Worm (Caenorhabditis elegans): ENCODE results near the gene gex-5.

The gex-5 gene

ce11 chrIII:4817240-4817639 lies 35.5 kb upstream of the gex-5 start, which contains the start of gene F26A1.4 (continued):
- TF ChIP-seq sox-4 (tag; optimal IDR thresholded peaks at IDR 0.05) (no peak), ceh-45 (GFP tag; IDR thresholded peaks at IDR 0.05) (no peak)

- no peak for TF ChIP-seq unc-3 (GFP tag; conservative IDR thresholded peaks at IDR 0.05)
- no peak for TF ChIP-seq unc-3 (tag; optimal IDR thresholded peaks at IDR 0.05)
- TF ChIP-seq fkh-10 (GFP tag; optimal IDR thresholded peaks at IDR 0.05): no peak
These were observed 32.9 kb upstream of the gex-5 start, which contains the start of gene arl-6 for ce11 chrIII:4814730-4815129. TSS of gene arl-6 (minus strand) at chrIII:4814830.

- TF ChIP-seq unc-86 (tag; optimal IDR thresholded peaks at IDR 0.05) (no peak), fkh-10 (GFP tag; optimal IDR thresholded peaks at IDR 0.05) (no peak), nfya-1 (tag; optimal IDR thresholded peaks at IDR 0.05) (no peak), syd-9 (tag; optimal IDR thresholded peaks at IDR 0.05) (no peak), pax-1 (tag; optimal IDR thresholded peaks at IDR 0.05) (no peak), hlh-13 (GFP tag; optimal IDR thresholded peaks at IDR 0.05) (no peak), lin-11 (tag; optimal IDR thresholded peaks at IDR 0.05) (no peak), nhr-11 (tag; optimal IDR thresholded peaks at IDR 0.05) (no peak), madf-2 (tag; optimal IDR thresholded peaks at IDR 0.05) (no peak), eyg-1 (tag; optimal IDR thresholded peaks at IDR 0.05) (no peak), ceh-24 (tag; optimal IDR thresholded peaks at IDR 0.05) (no peak)
These were observed 29.4 kb upstream of the gex-5 start, which contains the start of gene C38D4.7 for ce11 chrIII:4811195-4811594. TSS of gene C38D4.7 (minus strand) at chrIII:4811295.

ce11 chrIII:4809526-4810153 lies 27.9 kb upstream of the gex-5 start, which contains the start of gene pal-1:
TSS of gene pal-1 (minus strand) at chrIII:4809576.
- TF ChIP-seq ceh-9 (tag; optimal IDR thresholded peaks at IDR 0.05): no peak
- TF ChIP-seq dve-1 (tag; optimal IDR thresholded peaks at IDR 0.05): no peak
- TF ChIP-seq ahr-1 (tag; optimal IDR thresholded peaks at IDR 0.05): no peak
- no peak for TF ChIP-seq ceh-6 (GFP tag; optimal IDR thresholded peaks at IDR 0.05)
- TF ChIP-seq hlh-15 (tag; optimal IDR thresholded peaks at IDR 0.05): no peak
- no peak for TF ChIP-seq ceh-14 (tag; optimal IDR thresholded peaks at IDR 0.05)
- no peak for TF ChIP-seq nfya-1 (tag; optimal IDR thresholded peaks at IDR 0.05)
- no peak for TF ChIP-seq fkh-10 (GFP tag; optimal IDR thresholded peaks at IDR 0.05)
- TF ChIP-seq tbx-2 (tag; optimal IDR thresholded peaks at IDR 0.05): no peak
- TF ChIP-seq eyg-1 (tag; optimal IDR thresholded peaks at IDR 0.05): no peak
- TF ChIP-seq lin-11 (tag; optimal IDR thresholded peaks at IDR 0.05): no peak
- no peak for TF ChIP-seq ceh-34 (tag; optimal IDR thresholded peaks at IDR 0.05)
- no peak for TF ChIP-seq fkh-6 (tag; optimal IDR thresholded peaks at IDR 0.05)
- TF ChIP-seq fax-1 (tag; optimal IDR thresholded peaks at IDR 0.05): no peak
- no peak for TF ChIP-seq pha-2 (tag; optimal IDR thresholded peaks at IDR 0.05)

ce11 chrIII:4808089-4808488 lies 26.3 kb upstream of the gex-5 start:
- TF ChIP-seq ztf-16 (tag; optimal IDR thresholded peaks at IDR 0.05): no peak
- peak; percentile 85 for TF ChIP-seq nfya-1 (tag; optimal IDR thresholded peaks at IDR 0.05)

- TF ChIP-seq nfya-1 (tag; optimal IDR thresholded peaks at IDR 0.05): no peak
- TF ChIP-seq C38D4.7 (GFP tag; optimal IDR thresholded peaks at IDR 0.05): no peak
- TF ChIP-seq npax-4 (tag; optimal IDR thresholded peaks at IDR 0.05): no peak
- TF ChIP-seq C08G9.2 (tag; optimal IDR thresholded peaks at IDR 0.05): no peak
- no peak for TF ChIP-seq lin-11 (tag; optimal IDR thresholded peaks at IDR 0.05)
- TF ChIP-seq elt-4 (tag; optimal IDR thresholded peaks at IDR 0.05): no peak
- TF ChIP-seq ceh-30 (tag; optimal IDR thresholded peaks at IDR 0.05): no peak
- no peak for TF ChIP-seq sdc-2 (tag; optimal IDR thresholded peaks at IDR 0.05)
- no peak for TF ChIP-seq K09A11.1 (tag; optimal IDR thresholded peaks at IDR 0.05; ENCODE audit: insufficient read depth)
- TF ChIP-seq pqm-1 (tag; optimal IDR thresholded peaks at IDR 0.05): no peak
- no peak for TF ChIP-seq pat-9 (tag; optimal IDR thresholded peaks at IDR 0.05)
- no peak for TF ChIP-seq ceh-48 (tag; optimal IDR thresholded peaks at IDR 0.05)
- no peak for TF ChIP-seq fkh-6 (tag; optimal IDR thresholded peaks at IDR 0.05)
- TF ChIP-seq ceh-34 (tag; optimal IDR thresholded peaks at IDR 0.05): no peak
- TF ChIP-seq Y22D7AL.16 (tag; optimal IDR thresholded peaks at IDR 0.05): no peak
- no peak for TF ChIP-seq che-1 (tag; optimal IDR thresholded peaks at IDR 0.05)
- no peak for TF ChIP-seq hlh-30 (tag; optimal IDR thresholded peaks at IDR 0.05; ENCODE audit: insufficient read depth)
These were observed 24.6 kb upstream of the gex-5 start for ce11 chrIII:4806345-4806744.

All from whole organism, late embryonic.